Fruit fly (Drosophila melanogaster): ENCODE data around the gene yellow-f2.

The yellow-f2 gene

dm6 chr3R:13038075-13038474 is 43.1 kb upstream of the yellow-f2 start, which contains the start of gene CG11668:
Gene CG11668, plus strand, starts transcription at chr3R:13038375.
- TF ChIP-seq CG13204 (GFP tag; optimal IDR thresholded peaks at IDR 0.05) (no peak), CG8159 (tag; optimal IDR thresholded peaks at IDR 0.05) (no peak), CG17806 (tag; optimal IDR thresholded peaks at IDR 0.05) (no peak), Ets98B (GFP tag; IDR thresholded peaks at IDR 0.05) (no peak), fd96Ca (GFP tag; IDR thresholded peaks at IDR 0.05) (no peak), CG34367 (tag; optimal IDR thresholded peaks at IDR 0.05) (no peak), CG9948 (tag; optimal IDR thresholded peaks at IDR 0.05) (no peak), rn (GFP tag; IDR thresholded peaks at IDR 0.05) (no peak), CG12605 (GFP tag; IDR thresholded peaks at IDR 0.05) (no peak), CG32121 (GFP tag; IDR thresholded peaks at IDR 0.05) (no peak), CG15710 (tag; optimal IDR thresholded peaks at IDR 0.05) (no peak), Snoo (tag; optimal IDR thresholded peaks at IDR 0.05) (no peak), CG4496 (GFP tag; IDR thresholded peaks at IDR 0.05) (no peak), CG8301 (tag; optimal IDR thresholded peaks at IDR 0.05) (no peak), CG10348 (GFP tag; IDR thresholded peaks at IDR 0.05) (no peak), EcR (GFP tag; optimal IDR thresholded peaks at IDR 0.05) (no peak), D1 (tag; optimal IDR thresholded peaks at IDR 0.05) (no peak), Pif1A (GFP tag; optimal IDR thresholded peaks at IDR 0.05) (no peak)

- TF ChIP-seq rn (GFP tag; IDR thresholded peaks at IDR 0.05) (no peak), CG8301 (tag; optimal IDR thresholded peaks at IDR 0.05) (no peak), CG9948 (tag; optimal IDR thresholded peaks at IDR 0.05) (no peak), CG4496 (GFP tag; IDR thresholded peaks at IDR 0.05) (no peak), Pif1B (GFP tag; optimal IDR thresholded peaks at IDR 0.05) (no peak)
Observed at dm6 chr3R:13036064-13036463, 41.1 kb upstream of the yellow-f2 start.

- TF ChIP-seq Pif1B (GFP tag; optimal IDR thresholded peaks at IDR 0.05) (no peak), rn (GFP tag; IDR thresholded peaks at IDR 0.05) (no peak), D1 (tag; optimal IDR thresholded peaks at IDR 0.05) (no peak), CG15710 (tag; optimal IDR thresholded peaks at IDR 0.05) (no peak), EcR (GFP tag; optimal IDR thresholded peaks at IDR 0.05) (no peak), CG8301 (tag; optimal IDR thresholded peaks at IDR 0.05) (no peak), CG8159 (tag; optimal IDR thresholded peaks at IDR 0.05) (no peak), CG32121 (GFP tag; IDR thresholded peaks at IDR 0.05) (no peak), CG17806 (tag; optimal IDR thresholded peaks at IDR 0.05) (no peak), CG34367 (tag; optimal IDR thresholded peaks at IDR 0.05) (no peak), CG9948 (tag; optimal IDR thresholded peaks at IDR 0.05) (no peak), CG4496 (GFP tag; IDR thresholded peaks at IDR 0.05) (no peak), CG12605 (GFP tag; IDR thresholded peaks at IDR 0.05) (no peak), Pif1A (GFP tag; optimal IDR thresholded peaks at IDR 0.05) (no peak), CG13204 (GFP tag; optimal IDR thresholded peaks at IDR 0.05) (no peak), Ets98B (GFP tag; IDR thresholded peaks at IDR 0.05) (no peak), gl (tag; optimal IDR thresholded peaks at IDR 0.05) (no peak), Snoo (tag; optimal IDR thresholded peaks at IDR 0.05) (no peak), CG14655 (GFP tag; optimal IDR thresholded peaks at IDR 0.05) (no peak)
Observed at dm6 chr3R:13033670-13034069, 38.7 kb upstream of the yellow-f2 start.

dm6 chr3R:13032975-13033445 is 38.1 kb upstream of the yellow-f2 start:
- TF ChIP-seq CG4496 (GFP tag; IDR thresholded peaks at IDR 0.05) (0 out of 3 replicates have a peak, but pooled peaks have one; percentile 36), Ets98B (GFP tag; IDR thresholded peaks at IDR 0.05) (0 out of 2 replicates have a peak, but pooled peaks have one; percentile 37), CG32121 (GFP tag; IDR thresholded peaks at IDR 0.05) (peak; percentile 33), CG13204 (GFP tag; optimal IDR thresholded peaks at IDR 0.05) (no peak), CG9948 (tag; optimal IDR thresholded peaks at IDR 0.05) (no peak)

dm6 chr3R:13032323-13032722 is 37.4 kb upstream of the yellow-f2 start, which contains the start of gene ry:
Gene ry, plus strand, starts transcription at chr3R:13032528.
- TF ChIP-seq CG32121 (GFP tag; IDR thresholded peaks at IDR 0.05) (peak; percentile 14; the same call in 1 of the 2 replicates), CG13204 (GFP tag; optimal IDR thresholded peaks at IDR 0.05) (no peak)

- TF ChIP-seq Pif1B (GFP tag; optimal IDR thresholded peaks at IDR 0.05), result no peak
- no peak for TF ChIP-seq CG17806 (tag; optimal IDR thresholded peaks at IDR 0.05)
- no peak for TF ChIP-seq CG13204 (GFP tag; optimal IDR thresholded peaks at IDR 0.05)
- TF ChIP-seq Pif1A (GFP tag; optimal IDR thresholded peaks at IDR 0.05), result no peak
- no peak for TF ChIP-seq fd96Ca (GFP tag; IDR thresholded peaks at IDR 0.05)
- no peak for TF ChIP-seq Snoo (tag; optimal IDR thresholded peaks at IDR 0.05)
- no peak for TF ChIP-seq gl (tag; optimal IDR thresholded peaks at IDR 0.05)
- TF ChIP-seq CG32121 (GFP tag; IDR thresholded peaks at IDR 0.05), result no peak
- TF ChIP-seq CG34367 (tag; optimal IDR thresholded peaks at IDR 0.05), result no peak
- TF ChIP-seq CG14655 (GFP tag; optimal IDR thresholded peaks at IDR 0.05), result no peak
- TF ChIP-seq CG8159 (tag; optimal IDR thresholded peaks at IDR 0.05), result no peak
- TF ChIP-seq CG8301 (tag; optimal IDR thresholded peaks at IDR 0.05), result no peak
- TF ChIP-seq D1 (tag; optimal IDR thresholded peaks at IDR 0.05), result no peak
- TF ChIP-seq Ets98B (GFP tag; IDR thresholded peaks at IDR 0.05), result no peak
- no peak for TF ChIP-seq CG12605 (GFP tag; IDR thresholded peaks at IDR 0.05)
- TF ChIP-seq CG10348 (GFP tag; IDR thresholded peaks at IDR 0.05), result no peak
Observed at dm6 chr3R:13030257-13031173, 35.6 kb upstream of the yellow-f2 start, which contains the start of the genes CG46281 and CG46280. Gene CG46281, minus strand, starts transcription at chr3R:13030307. Gene CG46280, minus strand, starts transcription at chr3R:13030659.
